Worm (Caenorhabditis elegans) whole organism, L1 larva: ENCODE results near the gene Y82E9BR.5.
"Not testable (repeated sequence)": the region's sequence is repeated elsewhere in the genome, so short reads cannot be mapped to it uniquely, and the experiment has no call there.

ENCODE experiments used
- aly-2 ChIP-seq: fragments of 150-350 bp; optimal IDR thresholded peaks from 2 replicates; lab custom pipeline; 2014; ENCODE audit warnings: missing biosample characterization, missing genetic modification characterization
- lin-13 ChIP-seq: fragments of 150-350 bp; optimal IDR thresholded peaks from 2 replicates; lab custom pipeline; 2014; ENCODE audit warnings: missing biosample characterization, missing genetic modification reagents, missing genetic modification characterization
- lsy-2 ChIP-seq, 2 experiments: fragments of 150-350 bp; optimal IDR thresholded peaks; 2 replicates each; lab custom pipeline; 2014; ENCODE audit warnings: missing biosample characterization in 2 of 2, missing genetic modification characterization in 2 of 2
- nhr-20 ChIP-seq: sonication (generic microtip); optimal IDR thresholded peaks from 2 replicates; lab custom pipeline; 2016; ENCODE audit warnings: mild to moderate bottlenecking, missing genetic modification characterization, missing compliant biosample characterization
- nhr-76 ChIP-seq: sonication (generic microtip); optimal IDR thresholded peaks from 2 replicates; lab custom pipeline; 2017; ENCODE audit warnings: missing biosample characterization, missing genetic modification characterization

DNA sequence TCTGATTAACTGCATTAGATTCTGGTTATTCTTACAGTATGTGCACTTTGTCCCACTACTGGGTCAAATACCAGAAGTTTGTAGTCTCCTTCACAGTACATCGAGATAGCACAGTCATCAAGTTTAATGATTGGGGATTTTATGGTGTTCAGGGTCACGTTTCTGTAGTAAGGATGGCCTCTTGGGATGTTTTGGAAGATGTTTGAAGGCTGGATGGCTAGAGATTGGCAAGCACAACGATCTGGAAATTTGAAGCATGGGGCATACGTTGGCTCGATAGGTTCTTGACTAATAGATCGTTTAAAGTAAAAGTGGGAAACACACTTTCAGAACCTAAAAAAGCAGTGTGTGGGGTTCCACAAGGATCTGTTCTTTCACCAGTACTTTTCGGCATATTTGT is 26.2 kb upstream of the Y82E9BR.5 start, which contains the start of gene Y82E9BR.8:
- not testable (repeated sequence) for TF ChIP-seq aly-2 (tag; lab: Kevin White, UChicago); lin-13 (GFP tag; lab: Kevin White, UChicago); nhr-20 (tag; lab: Kevin White, UChicago); lsy-2 (tag; optimal IDR thresholded peaks at IDR 0.05; lab: Kevin White, UChicago); nhr-76 (tag; lab: Kevin White, UChicago)
